Worm (Caenorhabditis elegans): ENCODE data around the gene C34C12.1.

- no peak for TF ChIP-seq tbx-37 (GFP tag; conservative IDR thresholded peaks at IDR 0.05)
- no peak for TF ChIP-seq sea-1 (GFP tag; conservative IDR thresholded peaks at IDR 0.05)
- no peak for TF ChIP-seq scrt-1 (GFP tag; IDR thresholded peaks at IDR 0.05)
These were observed 16.3 kb downstream of the C34C12.1 start for ce11 chrIII:3470433-3470832.

Data from whole organism, early embryonic.